Worm (Caenorhabditis elegans) whole organism, young adult: ENCODE measurements around the gene ceh-43.

Experiments used
- B0019.2 ChIP-seq: fragments of 200-800 bp; sonication (Bioruptor generic); conservative IDR thresholded peaks from 2 replicates; pipeline ENCODE4 v1.3.6; 2022; ENCODE audit warnings: missing genetic modification reagents, missing genetic modification characterization, missing compliant biosample characterization
- B0336.3 ChIP-seq: fragments of 200-800 bp; sonication (Bioruptor generic); IDR thresholded peaks from 2 replicates; pipeline ENCODE4 v1.3.6; 2022; ENCODE audit warnings: missing genetic modification characterization, missing compliant biosample characterization
- D2030.7 ChIP-seq: fragments of 200-800 bp; sonication (Bioruptor generic); IDR thresholded peaks from 2 replicates; pipeline ENCODE4 v1.3.6; 2022; ENCODE audit warnings: missing genetic modification reagents, missing genetic modification characterization, missing compliant biosample characterization
- F22D6.2 ChIP-seq: sonication (generic microtip); optimal IDR thresholded peaks from 2 replicates; lab custom pipeline; 2016; ENCODE audit warnings: mild to moderate bottlenecking, missing genetic modification characterization, missing compliant biosample characterization
- F33H1.4 ChIP-seq: fragments of 200-800 bp; sonication (Bioruptor generic); IDR thresholded peaks from 2 replicates; pipeline ENCODE4 v1.3.6; 2022; ENCODE audit warnings: missing genetic modification reagents, missing genetic modification characterization, missing compliant biosample characterization
- K11D2.4 ChIP-seq: fragments of 200-800 bp; sonication (Bioruptor generic); IDR thresholded peaks from 2 replicates; pipeline ENCODE4 v1.3.6; 2022; ENCODE audit warnings: missing genetic modification reagents, missing genetic modification characterization, missing compliant biosample characterization
- K12H6.12 ChIP-seq: fragments of 200-800 bp; sonication (Bioruptor generic); optimal IDR thresholded peaks from 2 replicates; lab custom pipeline; 2018; ENCODE audit warnings: mild to moderate bottlenecking, missing genetic modification characterization, missing compliant biosample characterization
- T26A5.8 ChIP-seq: sonication (generic microtip); optimal IDR thresholded peaks from 2 replicates; lab custom pipeline; 2016; ENCODE audit warnings: missing genetic modification characterization, missing compliant biosample characterization
- Y53F4B.3 ChIP-seq: fragments of 200-800 bp; sonication (Bioruptor generic); IDR thresholded peaks from 2 replicates; pipeline ENCODE4 v1.3.6; 2022; ENCODE audit warnings: missing genetic modification reagents, missing genetic modification characterization, missing compliant biosample characterization
- Y79H2A.3 ChIP-seq: fragments of 200-800 bp; sonication (Bioruptor generic); conservative IDR thresholded peaks from 2 replicates; pipeline ENCODE4 v1.3.6; 2022; ENCODE audit warnings: missing genetic modification reagents, missing genetic modification characterization, missing compliant biosample characterization
- akir-1 ChIP-seq: fragments of 200-800 bp; sonication (Bioruptor generic); optimal IDR thresholded peaks from 2 replicates; lab custom pipeline; 2018; ENCODE audit warnings: mild to moderate bottlenecking, missing genetic modification characterization, moderate library complexity, missing compliant biosample characterization
- atf-7 ChIP-seq: sonication (generic microtip); optimal IDR thresholded peaks from 2 replicates; lab custom pipeline; 2017; ENCODE audit warnings: mild to moderate bottlenecking, missing genetic modification characterization, missing compliant biosample characterization
- attf-3 ChIP-seq: fragments of 200-800 bp; sonication (Bioruptor generic); conservative IDR thresholded peaks from 2 replicates; pipeline ENCODE4 v1.3.6; 2022; ENCODE audit warnings: missing genetic modification reagents, missing genetic modification characterization, missing compliant biosample characterization
- attf-6 ChIP-seq: fragments of 200-800 bp; sonication (Bioruptor generic); IDR thresholded peaks from 2 replicates; pipeline ENCODE4 v1.3.6; 2022; ENCODE audit warnings: missing genetic modification reagents, missing genetic modification characterization, missing compliant biosample characterization
- bed-2 ChIP-seq: fragments of 200-800 bp; sonication (Bioruptor generic); IDR thresholded peaks from 2 replicates; pipeline ENCODE4 v1.3.6; 2022; ENCODE audit warnings: missing genetic modification reagents, missing genetic modification characterization, missing compliant biosample characterization
- cebp-1 ChIP-seq, 2 experiments: fragments of 200-800 bp in 1 of 2; sonication (Bioruptor generic) in 1 of 2; sonication (generic microtip) in 1 of 2; IDR thresholded peaks in 1 of 2; optimal IDR thresholded peaks in 1 of 2; 2 replicates each; pipeline versions ENCODE4 v1.3.6 to Lab custom; 2017 to 2022; ENCODE audit warnings: missing compliant biosample characterization in 2 of 2, missing genetic modification characterization in 2 of 2, mild to moderate bottlenecking in 1 of 2, missing genetic modification reagents in 1 of 2, moderate library complexity in 1 of 2
- cebp-2 ChIP-seq: fragments of 200-800 bp; sonication (Bioruptor generic); IDR thresholded peaks from 2 replicates; pipeline ENCODE4 v1.3.6; 2022; ENCODE audit warnings: missing genetic modification characterization, missing compliant biosample characterization
- ceh-27 ChIP-seq: fragments of 200-800 bp; sonication (Bioruptor generic); optimal IDR thresholded peaks from 2 replicates; lab custom pipeline; 2018; ENCODE audit warnings: mild to moderate bottlenecking, missing genetic modification characterization, moderate library complexity, missing compliant biosample characterization
- dpff-1 ChIP-seq: sonication (generic microtip); optimal IDR thresholded peaks from 2 replicates; lab custom pipeline; 2017; ENCODE audit warnings: mild to moderate bottlenecking, missing genetic modification characterization, missing compliant biosample characterization
- dpl-1 ChIP-seq: fragments of 150-350 bp; optimal IDR thresholded peaks from 2 replicates; lab custom pipeline; 2014; ENCODE audit warnings: missing biosample characterization, missing genetic modification reagents, missing genetic modification characterization
- egl-18 ChIP-seq: fragments of 200-800 bp; sonication (Bioruptor generic); IDR thresholded peaks from 2 replicates; pipeline ENCODE4 v1.3.6; 2022; ENCODE audit warnings: missing genetic modification reagents, missing genetic modification characterization, missing compliant biosample characterization
- egrh-3 ChIP-seq: fragments of 200-800 bp; sonication (Bioruptor generic); IDR thresholded peaks from 2 replicates; pipeline ENCODE4 v1.3.6; 2022; ENCODE audit warnings: missing genetic modification reagents, missing genetic modification characterization, missing compliant biosample characterization
- gei-17 ChIP-seq: fragments of 200-800 bp; sonication (Bioruptor generic); optimal IDR thresholded peaks from 2 replicates; lab custom pipeline; 2018; ENCODE audit warnings: mild to moderate bottlenecking, missing genetic modification characterization, missing compliant biosample characterization
- hmg-20 ChIP-seq: fragments of 200-800 bp; sonication (Bioruptor generic); IDR thresholded peaks from 2 replicates; pipeline ENCODE4 v1.3.6; 2022; ENCODE audit warnings: missing genetic modification reagents, missing genetic modification characterization, missing compliant biosample characterization
- lir-1 ChIP-seq: fragments of 200-800 bp; sonication (Bioruptor generic); conservative IDR thresholded peaks from 2 replicates; pipeline ENCODE4 v1.3.6; 2022; ENCODE audit warnings: missing genetic modification reagents, missing genetic modification characterization, missing compliant biosample characterization
- lsl-1 ChIP-seq: fragments of 200-800 bp; sonication (Bioruptor generic); optimal IDR thresholded peaks from 2 replicates; lab custom pipeline; 2018; ENCODE audit warnings: mild to moderate bottlenecking, missing genetic modification characterization, moderate library complexity, missing compliant biosample characterization
- madf-10 ChIP-seq: sonication (generic microtip); optimal IDR thresholded peaks from 2 replicates; lab custom pipeline; 2016; ENCODE audit warnings: mild to moderate bottlenecking, missing genetic modification characterization, missing compliant biosample characterization
- madf-6 ChIP-seq: fragments of 200-800 bp; sonication (Bioruptor generic); IDR thresholded peaks from 2 replicates; pipeline ENCODE4 v1.3.6; 2022; ENCODE audit warnings: missing genetic modification reagents, missing genetic modification characterization, missing compliant biosample characterization
- madf-8 ChIP-seq: fragments of 200-800 bp; sonication (Bioruptor generic); conservative IDR thresholded peaks from 2 replicates; pipeline ENCODE4 v1.3.6; 2022; ENCODE audit warnings: missing genetic modification reagents, missing genetic modification characterization, missing compliant biosample characterization
- mcd-1 ChIP-seq: fragments of 200-800 bp; sonication (Bioruptor generic); IDR thresholded peaks from 2 replicates; pipeline ENCODE4 v1.3.6; 2022; ENCODE audit warnings: missing genetic modification reagents, missing genetic modification characterization, missing compliant biosample characterization
- mxl-1 ChIP-seq: sonication (generic microtip); optimal IDR thresholded peaks from 2 replicates; lab custom pipeline; 2016; ENCODE audit warnings: missing genetic modification characterization, missing compliant biosample characterization
- nfyb-1 ChIP-seq: fragments of 200-800 bp; sonication (Bioruptor generic); IDR thresholded peaks from 2 replicates; pipeline ENCODE4 v1.3.6; 2022; ENCODE audit warnings: missing genetic modification reagents, missing genetic modification characterization, missing compliant biosample characterization
- pha-4 ChIP-seq: fragments of 150-350 bp; sonication (generic microtip); optimal IDR thresholded peaks from 2 replicates; lab custom pipeline; 2014; ENCODE audit warnings: missing biosample characterization, missing genetic modification reagents, missing genetic modification characterization
- sdz-38 ChIP-seq: sonication (generic microtip); optimal IDR thresholded peaks from 2 replicates; lab custom pipeline; 2016; ENCODE audit warnings: missing genotype, missing genetic modification characterization, missing compliant biosample characterization
- somi-1 ChIP-seq: fragments of 200-800 bp; sonication (Bioruptor generic); optimal IDR thresholded peaks from 2 replicates; lab custom pipeline; 2018; ENCODE audit warnings: mild to moderate bottlenecking, missing genetic modification characterization, missing compliant biosample characterization
- unc-62 ChIP-seq: fragments of 150-350 bp; optimal IDR thresholded peaks from 2 replicates; lab custom pipeline; 2014; ENCODE audit warnings: missing biosample characterization, missing genetic modification reagents, missing genetic modification characterization
- xnd-1 ChIP-seq: sonication (generic microtip); optimal IDR thresholded peaks from 2 replicates; lab custom pipeline; 2016; ENCODE audit warnings: missing genotype, missing genetic modification reagents, missing genetic modification characterization, missing compliant biosample characterization
- zfh-2 ChIP-seq: fragments of 200-800 bp; sonication (Bioruptor generic); conservative IDR thresholded peaks from 2 replicates; pipeline ENCODE4 v1.3.6; 2022; ENCODE audit warnings: missing genetic modification reagents, missing genetic modification characterization, missing compliant biosample characterization
- ztf-25 ChIP-seq: fragments of 200-800 bp; sonication (Bioruptor generic); IDR thresholded peaks from 2 replicates; pipeline ENCODE4 v1.3.6; 2022; ENCODE audit warnings: missing genetic modification reagents, missing genetic modification characterization, missing compliant biosample characterization
- ztf-26 ChIP-seq: sonication (generic microtip); optimal IDR thresholded peaks from 2 replicates; lab custom pipeline; 2017; ENCODE audit warnings: missing genetic modification characterization, missing compliant biosample characterization
- ztf-6 ChIP-seq: fragments of 200-800 bp; sonication (Bioruptor generic); IDR thresholded peaks from 2 replicates; pipeline ENCODE4 v1.3.6; 2022; ENCODE audit warnings: missing genetic modification reagents, missing genetic modification characterization, missing compliant biosample characterization

ceh-43 gene

DNA sequence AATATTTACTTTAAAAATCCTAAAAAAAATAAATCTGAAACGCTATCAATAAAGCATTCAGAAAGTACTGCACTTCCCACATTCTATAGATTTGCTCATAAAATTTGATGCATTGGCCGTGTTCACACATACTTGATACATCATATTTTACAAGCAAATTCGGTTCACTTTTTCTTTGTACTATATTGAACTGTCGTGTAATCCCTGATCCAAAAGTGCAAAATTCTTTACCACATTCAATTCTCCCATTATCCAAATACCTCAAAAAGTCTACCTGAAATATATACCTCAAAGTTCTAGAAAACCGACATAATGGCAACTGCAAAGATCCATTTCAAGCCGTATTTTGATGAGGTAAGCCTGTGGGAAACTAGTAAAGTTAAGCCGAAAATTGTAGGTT lies 8.0 kb downstream of the ceh-43 start, which contains the start of gene nex-3:
TSS of gene nex-3 (plus strand) at position 301 of the 400 bp plus-strand sequence.
- no peak for TF ChIP-seq atf-7 (tag; lab: Kevin White, UChicago)
- TF ChIP-seq F22D6.2 (tag; lab: Kevin White, UChicago) = no peak
- TF ChIP-seq mcd-1 (GFP tag; lab: Robert Waterston, UW) = no peak
- no peak for TF ChIP-seq unc-62
- no peak for TF ChIP-seq ceh-27 (GFP tag; lab: Kevin White, UChicago)
- no peak for TF ChIP-seq egl-18
- TF ChIP-seq somi-1 = no peak
- TF ChIP-seq T26A5.8 (tag; lab: Kevin White, UChicago) = no peak
- no peak for TF ChIP-seq dpl-1
- TF ChIP-seq K12H6.12 (tag; lab: Kevin White, UChicago) = no peak
- TF ChIP-seq bed-2 (GFP tag; lab: Robert Waterston, UW) = no peak
- TF ChIP-seq egrh-3 (GFP tag; lab: Robert Waterston, UW) = no peak
- TF ChIP-seq madf-10 (tag; lab: Kevin White, UChicago) = no peak
- TF ChIP-seq mxl-1 (tag; lab: Kevin White, UChicago) = no peak
- TF ChIP-seq lsl-1 (GFP tag; lab: Kevin White, UChicago) = no peak
- TF ChIP-seq akir-1 = no peak
- TF ChIP-seq cebp-1 (GFP tag; IDR thresholded peaks at IDR 0.05; lab: Robert Waterston, UW) = no peak
- no peak for TF ChIP-seq cebp-1 (tag; optimal IDR thresholded peaks at IDR 0.05; lab: Kevin White, UChicago)
- no peak for TF ChIP-seq attf-3 (GFP tag; lab: Robert Waterston, UW)
- TF ChIP-seq K11D2.4 (GFP tag; lab: Robert Waterston, UW) = no peak
- TF ChIP-seq ztf-6 (GFP tag; lab: Robert Waterston, UW) = no peak

DNA sequence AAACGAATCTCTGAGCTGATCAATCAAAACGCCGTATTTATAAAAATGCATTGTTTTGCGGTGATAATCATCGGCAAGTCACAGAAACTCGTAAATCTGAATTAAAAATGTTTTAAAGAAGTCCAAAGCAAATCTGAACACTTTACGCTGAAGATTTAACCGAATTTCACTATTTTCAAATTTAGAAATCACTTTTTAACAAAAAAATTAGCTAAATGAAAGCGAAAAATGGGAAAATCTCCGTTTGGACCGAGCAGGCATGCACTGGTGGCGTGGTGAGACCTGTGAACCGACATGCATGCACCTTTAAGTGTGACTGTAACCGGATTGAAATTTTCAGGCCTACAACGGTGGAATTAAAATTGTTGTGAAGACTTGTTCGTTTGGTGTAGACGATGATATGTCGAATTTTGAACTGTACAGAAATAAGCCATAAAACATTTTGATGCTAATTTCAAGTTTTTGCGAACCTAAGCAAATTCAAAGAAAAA lies 10.2 kb downstream of the ceh-43 start, which contains the start of gene C28A5.2:
TSS of gene C28A5.2 (minus strand) at position 51 of the 491 bp plus-strand sequence.
- TF ChIP-seq B0019.2 (GFP tag; lab: Robert Waterston, UW) (no peak), D2030.7 (GFP tag; lab: Robert Waterston, UW) (no peak), madf-6 (peak; percentile 91), hmg-20 (GFP tag; lab: Robert Waterston, UW) (no peak), madf-8 (GFP tag; lab: Robert Waterston, UW) (peak; percentile 90), nfyb-1 (no peak), ztf-26 (tag; lab: Kevin White, UChicago) (no peak), lir-1 (GFP tag; lab: Robert Waterston, UW) (no peak), pha-4 (tag; lab: Kevin White, UChicago) (no peak), Y79H2A.3 (GFP tag; lab: Robert Waterston, UW) (no peak), gei-17 (GFP tag; lab: Kevin White, UChicago) (no peak), xnd-1 (peak; percentile 62), ztf-25 (GFP tag; lab: Robert Waterston, UW) (no peak), B0336.3 (GFP tag; lab: Robert Waterston, UW) (no peak), dpff-1 (tag; lab: Kevin White, UChicago) (no peak), sdz-38 (tag; lab: Kevin White, UChicago) (no peak), F33H1.4 (GFP tag; lab: Robert Waterston, UW) (peak; percentile 79), cebp-2 (GFP tag; lab: Robert Waterston, UW) (no peak), lsl-1 (GFP tag; lab: Kevin White, UChicago) (peak; percentile 76), Y53F4B.3 (GFP tag; lab: Robert Waterston, UW) (no peak), attf-6 (GFP tag; lab: Robert Waterston, UW) (no peak), zfh-2 (no peak), T26A5.8 (tag; lab: Kevin White, UChicago) (no peak)
